Fruit fly (Drosophila melanogaster): ENCODE data around the gene Arfrp1.

Gene Arfrp1

DNA sequence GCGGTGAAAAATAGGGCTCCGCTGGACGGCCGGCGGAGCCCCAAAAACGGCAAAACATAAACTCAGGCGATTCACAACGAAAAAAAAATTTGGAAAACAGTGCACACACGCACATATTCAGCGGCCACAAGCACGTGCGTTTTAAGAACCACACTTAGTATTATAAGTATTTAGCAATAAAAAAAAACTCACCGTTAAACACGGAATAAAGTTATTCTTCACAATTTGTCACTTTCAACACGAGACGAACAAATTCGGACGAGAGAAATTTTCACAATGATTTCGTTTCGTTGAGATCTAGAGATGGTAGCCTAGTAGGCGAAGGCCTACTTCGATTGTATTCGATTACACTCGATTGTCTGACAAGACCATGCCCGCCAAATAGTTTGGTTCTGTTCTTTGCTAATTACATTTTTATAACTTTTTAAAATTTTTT is 49.5 kb downstream of the Arfrp1 start, which contains the start of gene His3.3B (continued):
- TF ChIP-seq CG17186 (GFP tag; optimal IDR thresholded peaks at IDR 0.05) (no peak), CG4424 (GFP tag; optimal IDR thresholded peaks at IDR 0.05) (peak; percentile 5), Abd-B (GFP tag; optimal IDR thresholded peaks at IDR 0.05) (no peak), Dp (GFP tag; optimal IDR thresholded peaks at IDR 0.05) (peak; percentile 81), ewg (GFP tag; optimal IDR thresholded peaks at IDR 0.05) (no peak), cwo (GFP tag; optimal IDR thresholded peaks at IDR 0.05) (peak; percentile 49), Tbp (GFP tag; optimal IDR thresholded peaks at IDR 0.05) (no peak), CG3407 (GFP tag; optimal IDR thresholded peaks at IDR 0.05) (no peak), Taf1 (GFP tag; IDR thresholded peaks at IDR 0.05) (no peak), ken (GFP tag; IDR thresholded peaks at IDR 0.05) (no peak), CG9727 (GFP tag; optimal IDR thresholded peaks at IDR 0.05) (no peak), Jarid2 (GFP tag; optimal IDR thresholded peaks at IDR 0.05) (peak; percentile 48), Lhr (GFP tag; optimal IDR thresholded peaks at IDR 0.05) (no peak), unpg (GFP tag; optimal IDR thresholded peaks at IDR 0.05) (no peak), CG11093 (GFP tag; IDR thresholded peaks at IDR 0.05) (no peak), Scr (GFP tag; IDR thresholded peaks at IDR 0.05; ENCODE audit: partially characterized antibody) (peak; percentile 41), Dref (GFP tag; IDR thresholded peaks at IDR 0.05) (peak; percentile 91), CrebB (tag; optimal IDR thresholded peaks at IDR 0.05) (no peak), MTF-1 (GFP tag; optimal IDR thresholded peaks at IDR 0.05; ENCODE audit: borderline replicate concordance) (no peak), YL-1 (GFP tag; optimal IDR thresholded peaks at IDR 0.05) (peak; percentile 71), trem (tag; optimal IDR thresholded peaks at IDR 0.05) (peak; percentile 55), pita (GFP tag; optimal IDR thresholded peaks at IDR 0.05) (peak; percentile 50), grau (tag; optimal IDR thresholded peaks at IDR 0.05) (no peak), sens (GFP tag) (peak; percentile 14), crp (GFP tag; optimal IDR thresholded peaks at IDR 0.05) (no peak), Lpt (GFP tag; optimal IDR thresholded peaks at IDR 0.05) (no peak), CG7786 (GFP tag; optimal IDR thresholded peaks at IDR 0.05) (no peak), chm (GFP tag; IDR thresholded peaks at IDR 0.05) (peak; percentile 51), Mes4 (GFP tag; optimal IDR thresholded peaks at IDR 0.05) (no peak), Fer1 (GFP tag; optimal IDR thresholded peaks at IDR 0.05) (peak; percentile 70), Ravus (GFP tag; IDR thresholded peaks at IDR 0.05) (no peak), CG10959 (GFP tag; IDR thresholded peaks at IDR 0.05) (no peak), Doc2 (GFP tag; IDR thresholded peaks at IDR 0.05) (no peak), bbx (GFP tag; IDR thresholded peaks at IDR 0.05; ENCODE audit: partially characterized antibody) (peak; percentile 21; the same call in 1 of the 2 replicates), otp (GFP tag; IDR thresholded peaks at IDR 0.05) (no peak), CG12299 (tag; optimal IDR thresholded peaks at IDR 0.05) (peak; percentile 55), rib (GFP tag; IDR thresholded peaks at IDR 0.05) (no peak), Asciz (GFP tag; optimal IDR thresholded peaks at IDR 0.05) (no peak), CG10366 (GFP tag; IDR thresholded peaks at IDR 0.05) (no peak), CG6854 (GFP tag; optimal IDR thresholded peaks at IDR 0.05) (peak; percentile 60), CG9876 (GFP tag; optimal IDR thresholded peaks at IDR 0.05) (no peak), CG3838 (GFP tag; optimal IDR thresholded peaks at IDR 0.05) (no peak), CG4854 (GFP tag; optimal IDR thresholded peaks at IDR 0.05) (peak; percentile 5), NFAT (GFP tag; IDR thresholded peaks at IDR 0.05) (peak; percentile 28; the same call in 1 of the 2 replicates), CG2116 (GFP tag; optimal IDR thresholded peaks at IDR 0.05) (peak; percentile 73), klu (GFP tag; IDR thresholded peaks at IDR 0.05) (no peak), Nf-YC (tag; optimal IDR thresholded peaks at IDR 0.05) (no peak), CG16813 (GFP tag; IDR thresholded peaks at IDR 0.05; ENCODE audit: partially characterized antibody) (peak; percentile 42; the same call in 1 of the 3 replicates), kah (GFP tag; optimal IDR thresholded peaks at IDR 0.05) (peak; percentile 12), Sin3A (optimal IDR thresholded peaks at IDR 0.05) (no peak), CG8765 (GFP tag; IDR thresholded peaks at IDR 0.05) (no peak), CG17568 (GFP tag; optimal IDR thresholded peaks at IDR 0.05) (no peak)

Data from whole organism, embryonic.